Fruit fly (Drosophila melanogaster): ENCODE measurements around the gene chp.

- TF ChIP-seq Sin3A (optimal IDR thresholded peaks at IDR 0.05) (no peak), insv (optimal IDR thresholded peaks at IDR 0.05) (no peak), psq (optimal IDR thresholded peaks at IDR 0.05) (no peak)
Measured at dm6 chr3R:31218997-31219992, 8.8 kb upstream of the chp start, which contains the start of gene ATPsynC.

All from Kc167 (cell line).